Worm (Caenorhabditis elegans): ENCODE results near the gene C17H12.37.

- TF ChIP-seq ceh-9 (tag; optimal IDR thresholded peaks at IDR 0.05) (no peak), fos-1 (tag; optimal IDR thresholded peaks at IDR 0.05) (no peak), snpc-4 (tag; optimal IDR thresholded peaks at IDR 0.05) (no peak), eor-1 (tag; optimal IDR thresholded peaks at IDR 0.05) (no peak), ama-1 (optimal IDR thresholded peaks at IDR 0.05) (no peak)
Measured at ce11 chrIV:6804815-6805214, at the start of gene C17H12.37.

All from whole organism, L3 larva.